Worm (Caenorhabditis elegans) whole organism, L4 larva: ENCODE measurements around the gene Y116A8C.40.

Source experiments
- Y5F2A.4 ChIP-seq: fragments of 200-800 bp; sonication (Bioruptor generic); optimal IDR thresholded peaks from 2 replicates; lab custom pipeline; 2018; ENCODE audit warnings: mild to moderate bottlenecking, missing genetic modification characterization, missing compliant biosample characterization
- ZK337.2 ChIP-seq: fragments of 200-800 bp; sonication (Bioruptor generic); IDR thresholded peaks from 2 replicates; pipeline ENCODE4 v1.3.6; 2022; ENCODE audit warnings: missing genetic modification reagents, missing genetic modification characterization, missing compliant biosample characterization
- cey-2 ChIP-seq: sonication (generic microtip); optimal IDR thresholded peaks from 3 replicates; lab custom pipeline; 2017; ENCODE audit warnings: missing genetic modification characterization, mild to moderate bottlenecking, missing compliant biosample characterization, antibody characterized with exemption, borderline replicate concordance; ENCODE audit not compliant: insufficient read depth
- ctbp-1 ChIP-seq: fragments of 200-800 bp; sonication (Bioruptor generic); IDR thresholded peaks from 2 replicates; pipeline ENCODE4 v1.3.6; 2022; ENCODE audit warnings: missing genetic modification reagents, missing genetic modification characterization, missing compliant biosample characterization
- fos-1 ChIP-seq: fragments of 150-350 bp; optimal IDR thresholded peaks from 2 replicates; lab custom pipeline; 2014; ENCODE audit warnings: missing biosample characterization, missing genetic modification characterization
- nhr-237 ChIP-seq: sonication (generic microtip); optimal IDR thresholded peaks from 2 replicates; lab custom pipeline; 2017; ENCODE audit warnings: missing biosample characterization, missing genetic modification characterization
- pqm-1 ChIP-seq: sonication (generic microtip); optimal IDR thresholded peaks from 2 replicates; lab custom pipeline; 2017; ENCODE audit warnings: missing biosample characterization, missing genetic modification characterization
- spr-3 ChIP-seq: fragments of 200-800 bp; sonication (Bioruptor generic); optimal IDR thresholded peaks from 2 replicates; lab custom pipeline; 2018; ENCODE audit warnings: mild to moderate bottlenecking, missing genetic modification characterization, missing compliant biosample characterization
- unc-62 ChIP-seq, 3 experiments: fragments of 150-350 bp in 1 of 3; sonication (generic microtip); optimal IDR thresholded peaks in 2 of 3; peaks in 1 of 3; 1 replicate in 1 of 3; 2 replicates in 2 of 3; lab custom pipeline; 2014 to 2017; ENCODE audit warnings: missing biosample characterization in 3 of 3, missing genetic modification characterization in 3 of 3, missing genetic modification reagents in 3 of 3, missing genotype in 1 of 3
- zag-1 ChIP-seq: fragments of 150-350 bp; optimal IDR thresholded peaks from 2 replicates; lab custom pipeline; 2014; ENCODE audit warnings: missing biosample characterization, missing genetic modification characterization

DNA sequence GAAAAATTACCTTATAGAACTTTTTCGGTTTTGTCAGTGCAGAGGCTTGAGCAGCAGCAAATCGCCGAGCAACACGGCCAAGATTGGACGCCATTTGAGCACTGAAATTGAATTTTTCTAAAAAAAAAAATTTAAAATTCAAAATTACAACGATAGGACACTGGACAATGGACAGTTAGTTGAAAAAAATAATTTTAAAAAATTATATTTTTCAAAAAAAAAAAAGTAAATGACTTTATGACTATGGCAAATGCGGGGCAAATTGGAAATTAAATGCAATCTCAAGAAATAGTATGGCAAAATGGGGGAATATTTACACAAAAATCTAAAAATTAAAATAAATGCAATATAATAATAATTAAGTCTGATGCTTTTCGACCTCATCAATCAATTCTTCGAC is 54.6 kb downstream of the Y116A8C.40 start, which contains the start of gene Y116A8C.27:
- no peak for TF ChIP-seq ctbp-1 (GFP tag; lab: Robert Waterston, UW)
- TF ChIP-seq unc-62 (GFP tag; optimal IDR thresholded peaks at IDR 0.05 in 1 of 2; lab: Kevin White, UChicago), result no peak
- TF ChIP-seq unc-62 (tag; optimal IDR thresholded peaks at IDR 0.05; lab: Kevin White, UChicago), result no peak
- no peak for TF ChIP-seq zag-1
- no peak for TF ChIP-seq ZK337.2 (GFP tag; lab: Robert Waterston, UW)
- no peak for TF ChIP-seq spr-3
- TF ChIP-seq fos-1, result no peak
- no peak for TF ChIP-seq nhr-237 (tag; lab: Kevin White, UChicago)
- no peak for TF ChIP-seq pqm-1
- no peak for TF ChIP-seq cey-2 (tag; lab: Kevin White, UChicago)
- no peak for TF ChIP-seq Y5F2A.4 (GFP tag; lab: Kevin White, UChicago)
